Worm (Caenorhabditis elegans): ENCODE measurements around the gene R07E5.6.

R07E5.6 gene

ce11 chrIII:4391938-4392337 lies 6.6 kb upstream of the R07E5.6 start:
- TF ChIP-seq ceh-16 (tag; optimal IDR thresholded peaks at IDR 0.05) (peak; percentile 12), unc-55 (GFP tag; optimal IDR thresholded peaks at IDR 0.05) (no peak), alr-1 (tag; optimal IDR thresholded peaks at IDR 0.05) (no peak)

ce11 chrIII:4394496-4394895 lies 4.1 kb upstream of the R07E5.6 start, which contains the start of gene R07E5.4:
Gene R07E5.4, plus strand, starts transcription at chrIII:4394796.
- TF ChIP-seq nhr-12 (tag; optimal IDR thresholded peaks at IDR 0.05), result no peak

ce11 chrIII:4395857-4396256 lies 2.7 kb upstream of the R07E5.6 start:
- no peak for TF ChIP-seq nhr-23 (tag; optimal IDR thresholded peaks at IDR 0.05)
- TF ChIP-seq unc-55 (GFP tag; optimal IDR thresholded peaks at IDR 0.05), result no peak
- no peak for TF ChIP-seq lin-13 (GFP tag; optimal IDR thresholded peaks at IDR 0.05)
- no peak for TF ChIP-seq dmd-4 (tag; optimal IDR thresholded peaks at IDR 0.05)
- no peak for TF ChIP-seq crh-2 (tag; optimal IDR thresholded peaks at IDR 0.05)
- no peak for TF ChIP-seq nhr-21 (tag; optimal IDR thresholded peaks at IDR 0.05)
- no peak for TF ChIP-seq peb-1 (tag; optimal IDR thresholded peaks at IDR 0.05)
- TF ChIP-seq sem-4 (tag; optimal IDR thresholded peaks at IDR 0.05), result no peak
- TF ChIP-seq ztf-11 (tag; optimal IDR thresholded peaks at IDR 0.05), result no peak
- no peak for TF ChIP-seq nhr-129 (tag; optimal IDR thresholded peaks at IDR 0.05)
- no peak for TF ChIP-seq nhr-25 (tag; optimal IDR thresholded peaks at IDR 0.05)
- no peak for TF ChIP-seq egl-27 (tag; optimal IDR thresholded peaks at IDR 0.05)

ce11 chrIII:4397115-4397514 lies 1.4 kb upstream of the R07E5.6 start, which contains the start of gene R07E5.5:
Gene R07E5.5, plus strand, starts transcription at chrIII:4397415.
- no peak for TF ChIP-seq C34F6.9 (tag; optimal IDR thresholded peaks at IDR 0.05)
- TF ChIP-seq unc-39 (tag; optimal IDR thresholded peaks at IDR 0.05), result no peak

ce11 chrIII:4401142-4401541 lies 2.6 kb downstream of the R07E5.6 start, which contains the start of gene R07E5.15:
Gene R07E5.15, plus strand, starts transcription at chrIII:4401442.
- no peak for TF ChIP-seq egl-27 (tag; optimal IDR thresholded peaks at IDR 0.05)

- TF ChIP-seq nhr-25 (tag; optimal IDR thresholded peaks at IDR 0.05) (peak; percentile 13), snpc-4 (tag; optimal IDR thresholded peaks at IDR 0.05) (peak; percentile 33), skn-1 (tag; optimal IDR thresholded peaks at IDR 0.05) (no peak), ceh-82 (tag; optimal IDR thresholded peaks at IDR 0.05) (no peak), nhr-129 (tag; optimal IDR thresholded peaks at IDR 0.05) (peak; percentile 42), C34F6.9 (tag; optimal IDR thresholded peaks at IDR 0.05) (peak; percentile 62), sma-3 (GFP tag; optimal IDR thresholded peaks at IDR 0.05) (no peak), unc-55 (GFP tag; optimal IDR thresholded peaks at IDR 0.05) (peak; percentile 56), nhr-12 (tag; optimal IDR thresholded peaks at IDR 0.05) (no peak), egl-27 (tag; optimal IDR thresholded peaks at IDR 0.05) (no peak), R02D3.7 (tag; optimal IDR thresholded peaks at IDR 0.05) (no peak), fos-1 (tag; optimal IDR thresholded peaks at IDR 0.05) (peak; percentile 0), mab-5 (tag; optimal IDR thresholded peaks at IDR 0.05) (no peak), ztf-11 (tag; optimal IDR thresholded peaks at IDR 0.05) (no peak), mbf-1 (tag; optimal IDR thresholded peaks at IDR 0.05) (no peak), lin-13 (GFP tag; optimal IDR thresholded peaks at IDR 0.05) (no peak), nhr-237 (tag; optimal IDR thresholded peaks at IDR 0.05) (no peak), nhr-21 (tag; optimal IDR thresholded peaks at IDR 0.05) (no peak), alr-1 (tag; optimal IDR thresholded peaks at IDR 0.05) (no peak), nhr-11 (tag; optimal IDR thresholded peaks at IDR 0.05) (no peak), lin-39 (tag; optimal IDR thresholded peaks at IDR 0.05) (no peak), Y55F3AM.14 (GFP tag; optimal IDR thresholded peaks at IDR 0.05) (no peak)
Measured at ce11 chrIII:4404339-4404836, 5.8 kb downstream of the R07E5.6 start, which contains the start of the genes R07E5.17 and snfc-5. Gene R07E5.17, minus strand, starts transcription at chrIII:4404436. Gene snfc-5, plus strand, starts transcription at chrIII:4404786.

- TF ChIP-seq R02D3.7 (tag; optimal IDR thresholded peaks at IDR 0.05) (no peak), elt-1 (tag; optimal IDR thresholded peaks at IDR 0.05) (no peak), F13H6.1 (tag; optimal IDR thresholded peaks at IDR 0.05) (no peak), nhr-129 (tag; optimal IDR thresholded peaks at IDR 0.05) (no peak), sma-9 (GFP tag; optimal IDR thresholded peaks at IDR 0.05) (no peak), sma-9 (tag; optimal IDR thresholded peaks at IDR 0.05) (no peak), elt-3 (tag; optimal IDR thresholded peaks at IDR 0.05) (no peak), ceh-16 (tag; optimal IDR thresholded peaks at IDR 0.05) (no peak), egl-27 (tag; optimal IDR thresholded peaks at IDR 0.05) (no peak), Y55F3AM.14 (GFP tag; optimal IDR thresholded peaks at IDR 0.05) (no peak), alr-1 (tag; optimal IDR thresholded peaks at IDR 0.05) (no peak), lin-39 (tag; optimal IDR thresholded peaks at IDR 0.05) (no peak), lsy-2 (tag; optimal IDR thresholded peaks at IDR 0.05) (no peak), nhr-25 (tag; optimal IDR thresholded peaks at IDR 0.05) (no peak)
Measured at ce11 chrIII:4405986-4406385, 7.4 kb downstream of the R07E5.6 start, which contains the start of gene rnp-4. Gene rnp-4, plus strand, starts transcription at chrIII:4406286.

All from whole organism, L2 larva.